Fruit fly (Drosophila melanogaster): ENCODE results near the gene CG31810.

Gene CG31810

DNA sequence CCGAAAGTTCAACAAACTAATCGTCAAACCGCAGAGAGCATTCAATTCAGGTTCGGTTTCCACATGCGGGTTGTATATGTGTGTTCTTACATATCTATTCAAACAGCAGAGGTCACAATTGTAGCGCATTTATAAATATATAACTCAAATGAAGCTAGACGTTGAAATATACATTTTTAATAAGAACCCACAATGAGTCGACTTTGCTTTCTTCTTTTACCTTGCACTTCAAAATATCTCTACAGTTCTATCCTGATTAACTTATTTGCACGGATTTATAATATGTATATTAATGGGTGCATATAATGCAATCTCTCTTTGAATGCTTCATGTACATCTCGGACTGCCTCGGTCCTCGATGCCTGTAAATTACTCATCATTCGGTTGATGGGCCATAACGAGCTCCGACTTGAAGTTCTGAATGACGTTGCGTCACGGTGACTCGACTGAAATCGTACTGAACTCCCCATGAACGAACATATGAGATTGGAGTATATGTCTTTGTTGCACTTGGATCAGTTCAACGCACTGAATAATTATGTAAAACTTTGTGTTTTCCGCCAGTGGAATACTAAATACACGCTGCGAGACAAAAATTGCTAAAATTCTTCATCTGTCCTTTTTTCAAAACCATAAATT lies 33.7 kb downstream of the CG31810 start (continued):
- TF ChIP-seq MBD-R2 (GFP tag; IDR thresholded peaks at IDR 0.05) (no peak), BtbVII (GFP tag; optimal IDR thresholded peaks at IDR 0.05) (no peak), tup (GFP tag; optimal IDR thresholded peaks at IDR 0.05) (no peak), hth (optimal IDR thresholded peaks at IDR 0.05) (no peak), CG31365 (tag; optimal IDR thresholded peaks at IDR 0.05) (no peak), CTCF (GFP tag; optimal IDR thresholded peaks at IDR 0.05) (no peak), Adf1 (GFP tag; IDR thresholded peaks at IDR 0.05) (no peak), CG3995 (GFP tag; optimal IDR thresholded peaks at IDR 0.05) (no peak), CG18262 (tag; optimal IDR thresholded peaks at IDR 0.05) (peak; percentile 75), CG2199 (GFP tag; IDR thresholded peaks at IDR 0.05) (peak; percentile 6; the same call in 1 of the 3 replicates), Hr51 (GFP tag; optimal IDR thresholded peaks at IDR 0.05) (peak in 1 of 2 experiments; percentile 14), wdn (GFP tag; IDR thresholded peaks at IDR 0.05) (no peak), D19A (tag; optimal IDR thresholded peaks at IDR 0.05) (peak; percentile 50), nerfin-1 (tag; optimal IDR thresholded peaks at IDR 0.05) (peak; percentile 36), ranshi (GFP tag; IDR thresholded peaks at IDR 0.05) (no peak), CG10209 (GFP tag; optimal IDR thresholded peaks at IDR 0.05) (peak; percentile 13), CG4854 (GFP tag; optimal IDR thresholded peaks at IDR 0.05) (no peak), CG15073 (GFP tag; optimal IDR thresholded peaks at IDR 0.05) (no peak), Scr (GFP tag; IDR thresholded peaks at IDR 0.05; ENCODE audit: partially characterized antibody) (no peak), dmrt99B (tag; optimal IDR thresholded peaks at IDR 0.05) (peak; percentile 53), corto (GFP tag; optimal IDR thresholded peaks at IDR 0.05) (no peak), CG17186 (GFP tag; optimal IDR thresholded peaks at IDR 0.05) (no peak), TFAM (GFP tag; optimal IDR thresholded peaks at IDR 0.05) (no peak), CG33213 (GFP tag; optimal IDR thresholded peaks at IDR 0.05) (no peak), run (tag; optimal IDR thresholded peaks at IDR 0.05) (peak; percentile 42), CG10274 (GFP tag; optimal IDR thresholded peaks at IDR 0.05) (no peak), CoRest (tag; optimal IDR thresholded peaks at IDR 0.05) (no peak), Jarid2 (GFP tag; optimal IDR thresholded peaks at IDR 0.05) (peak; percentile 20), Spps (tag; optimal IDR thresholded peaks at IDR 0.05) (peak; percentile 22), CG2875 (GFP tag; optimal IDR thresholded peaks at IDR 0.05) (no peak), esg (GFP tag; conservative IDR thresholded peaks at IDR 0.05) (no peak), CG17359 (tag; optimal IDR thresholded peaks at IDR 0.05) (peak; percentile 30), CG12391 (tag; optimal IDR thresholded peaks at IDR 0.05) (peak; percentile 32), pho (GFP tag; optimal IDR thresholded peaks at IDR 0.05) (no peak), Six4 (GFP tag; optimal IDR thresholded peaks at IDR 0.05) (no peak), Dp (GFP tag; optimal IDR thresholded peaks at IDR 0.05) (no peak), CG32772 (GFP tag; IDR thresholded peaks at IDR 0.05) (peak; percentile 35; the same call in 1 of the 2 replicates), CG1832 (GFP tag; optimal IDR thresholded peaks at IDR 0.05) (no peak), sens (GFP tag) (peak; percentile 91), salm (tag; optimal IDR thresholded peaks at IDR 0.05) (peak; percentile 9), Dip2 (GFP tag; IDR thresholded peaks at IDR 0.05) (no peak), bigmax (GFP tag; optimal IDR thresholded peaks at IDR 0.05) (no peak), Trl (optimal IDR thresholded peaks at IDR 0.05) (no peak), Trl (GFP tag; optimal IDR thresholded peaks at IDR 0.05) (no peak), CG16813 (GFP tag; IDR thresholded peaks at IDR 0.05; ENCODE audit: partially characterized antibody) (no peak), CG9437 (GFP tag; optimal IDR thresholded peaks at IDR 0.05) (peak; percentile 21), sd (tag; optimal IDR thresholded peaks at IDR 0.05) (no peak), CG30403 (GFP tag; optimal IDR thresholded peaks at IDR 0.05) (peak; percentile 35), CG2889 (GFP tag; IDR thresholded peaks at IDR 0.05) (no peak), CG10267 (tag; optimal IDR thresholded peaks at IDR 0.05) (peak; percentile 27), H15 (GFP tag; IDR thresholded peaks at IDR 0.05) (peak; percentile 21; the same call in 1 of the 3 replicates)
